Fruit fly (Drosophila melanogaster) whole organism, embryonic: Measurements from ENCODE around the gene CG33695.

Source experiments
- CG12155 ChIP-seq: fragments of 200-800 bp; sonication (Bioruptor generic); optimal IDR thresholded peaks from 3 replicates; lab custom pipeline; 2016; ENCODE audit warnings: missing biosample characterization, missing genetic modification characterization
- CG2199 ChIP-seq: fragments of 200-800 bp; sonication (Bioruptor generic); IDR thresholded peaks from 3 replicates; pipeline ENCODE4 v1.3.6; 2022; ENCODE audit warnings: missing biosample characterization, missing genetic modification characterization
- CG4617 ChIP-seq: fragments of 200-800 bp; sonication (Bioruptor generic); optimal IDR thresholded peaks from 3 replicates; lab custom pipeline; 2016; ENCODE audit warnings: missing biosample characterization, missing genetic modification characterization, borderline replicate concordance
- CG5180 ChIP-seq: fragments of 200-800 bp; sonication (Bioruptor generic); optimal IDR thresholded peaks from 3 replicates; lab custom pipeline; 2017; ENCODE audit warnings: missing biosample characterization, missing genetic modification characterization, mild to moderate bottlenecking, moderate library complexity, missing genetic modification reagents
- CG7556 ChIP-seq: fragments of 200-800 bp; sonication (Bioruptor generic); optimal IDR thresholded peaks from 2 replicates; lab custom pipeline; 2017; ENCODE audit warnings: missing biosample characterization, mild to moderate bottlenecking, missing genetic modification characterization
- HLHmδ ChIP-seq: fragments of 200-800 bp; sonication (Bioruptor generic); optimal IDR thresholded peaks from 2 replicates; lab custom pipeline; 2018; ENCODE audit warnings: missing biosample characterization, mild to moderate bottlenecking, missing genetic modification characterization, moderate library complexity
- ash1 ChIP-seq: fragments of 200-800 bp; sonication (Bioruptor generic); optimal IDR thresholded peaks from 2 replicates; lab custom pipeline; 2018; ENCODE audit warnings: missing biosample characterization, mild to moderate bottlenecking, missing genetic modification characterization
- ham ChIP-seq: fragments of 200-800 bp; sonication (Bioruptor generic); IDR thresholded peaks from 2 replicates; pipeline ENCODE4 v1.3.6; 2022; ENCODE audit warnings: missing biosample characterization, missing genetic modification characterization
- hb ChIP-seq: fragments of 200-800 bp; sonication (Bioruptor generic); IDR thresholded peaks from 3 replicates; pipeline ENCODE4 v1.3.6; 2022; ENCODE audit warnings: missing biosample characterization, missing genetic modification characterization; ENCODE audit not compliant: partially characterized antibody
- p53 ChIP-seq: fragments of 200-800 bp; sonication (Bioruptor generic); optimal IDR thresholded peaks from 2 replicates; lab custom pipeline; 2016; ENCODE audit warnings: missing biosample characterization, missing genetic modification characterization

DNA sequence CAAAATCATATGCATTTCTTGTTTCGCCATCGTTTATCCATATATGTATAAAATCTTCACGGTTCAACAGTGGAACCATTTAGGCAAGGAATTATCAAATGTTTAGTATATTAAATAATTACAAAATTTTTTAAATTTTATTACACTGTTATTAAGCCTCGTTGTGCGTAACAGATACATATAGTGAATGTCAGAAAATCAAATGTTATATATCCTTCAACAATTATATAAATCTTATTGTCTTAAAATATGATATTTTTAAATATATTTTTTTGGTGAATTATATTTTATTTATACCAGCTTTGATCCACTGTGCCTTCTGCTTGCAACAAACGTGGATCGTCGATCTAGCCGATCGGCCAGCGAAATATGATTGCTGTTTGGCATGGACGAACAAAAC lies 29.3 kb downstream of the CG33695 start:
- TF ChIP-seq CG12155 (GFP tag; lab: Kevin White, UChicago) (no peak), CG7556 (GFP tag; lab: Kevin White, UChicago) (no peak), ash1 (no peak), HLHmδ (GFP tag; lab: Kevin White, UChicago) (no peak), ham (GFP tag; lab: Robert Waterston, UW) (no peak), CG2199 (GFP tag; lab: Robert Waterston, UW) (no peak), hb (GFP tag; lab: Robert Waterston, UW) (no peak), CG5180 (GFP tag; lab: Kevin White, UChicago) (no peak), CG4617 (GFP tag; lab: Kevin White, UChicago) (no peak), p53 (GFP tag; lab: Kevin White, UChicago) (no peak)
